Worm (Caenorhabditis elegans) whole organism, late embryonic: ENCODE results near the gene T25E12.6.

ENCODE experiments used
- ceh-24 ChIP-seq: sonication (generic microtip); optimal IDR thresholded peaks from 2 replicates; lab custom pipeline; 2016; ENCODE audit warnings: mild to moderate bottlenecking, missing genetic modification characterization, missing compliant biosample characterization
- ets-4 ChIP-seq: sonication (generic microtip); optimal IDR thresholded peaks from 2 replicates; lab custom pipeline; 2016; ENCODE audit warnings: missing genetic modification characterization, missing compliant biosample characterization
- mec-3 ChIP-seq: sonication (generic microtip); optimal IDR thresholded peaks from 2 replicates; lab custom pipeline; 2016; ENCODE audit warnings: borderline replicate concordance, missing genetic modification characterization, missing compliant biosample characterization
- pha-4 ChIP-seq: fragments of 150-350 bp; optimal IDR thresholded peaks from 2 replicates; lab custom pipeline; 2018; ENCODE audit warnings: missing biosample characterization, missing genetic modification reagents, missing genetic modification characterization
- rnt-1 ChIP-seq: sonication (generic microtip); optimal IDR thresholded peaks from 2 replicates; lab custom pipeline; 2016; ENCODE audit warnings: missing genetic modification characterization, missing compliant biosample characterization

DNA sequence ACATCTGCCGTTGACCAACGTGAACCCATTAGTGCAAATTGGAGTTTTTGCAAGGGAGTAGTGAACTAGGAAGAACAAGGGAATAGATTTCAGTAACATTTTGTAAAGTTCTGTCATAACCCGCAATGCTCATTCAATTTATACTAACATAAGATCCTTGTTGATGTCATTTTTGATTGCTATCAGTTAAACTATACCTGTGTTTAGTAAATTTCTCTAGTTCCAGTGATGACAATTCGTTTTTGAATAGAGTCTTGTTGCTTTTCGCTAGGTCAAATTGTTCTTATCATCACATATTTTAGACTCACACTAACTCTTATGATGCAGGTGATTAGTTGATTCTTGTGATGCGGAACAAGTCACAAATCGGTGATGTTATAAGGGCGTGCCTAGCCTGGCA is 35.7 kb upstream of the T25E12.6 start, which contains the start of gene clec-9:
- TF ChIP-seq pha-4 (tag; lab: Kevin White, UChicago) (no peak), ceh-24 (no peak), mec-3 (no peak), ets-4 (tag; lab: Kevin White, UChicago) (no peak), rnt-1 (tag; lab: Kevin White, UChicago) (no peak)
